Worm (Caenorhabditis elegans) whole organism, L4/young adult: ENCODE measurements around the gene K01A11.1.

Source experiments
- W03F9.2 ChIP-seq: fragments of 150-350 bp; optimal IDR thresholded peaks from 2 replicates; lab custom pipeline; 2014; ENCODE audit warnings: missing biosample characterization, missing genetic modification characterization
- dao-5 ChIP-seq: sonication (generic microtip); optimal IDR thresholded peaks from 2 replicates; lab custom pipeline; 2016; ENCODE audit warnings: missing genotype, missing genetic modification characterization, moderate library complexity, missing compliant biosample characterization
- him-1 ChIP-seq: sonication (generic microtip); optimal IDR thresholded peaks from 2 replicates; lab custom pipeline; 2016; ENCODE audit warnings: missing genotype, missing genetic modification reagents, missing genetic modification characterization, missing compliant biosample characterization

- TF ChIP-seq W03F9.2 (tag; lab: Kevin White, UChicago) (no peak), him-1 (tag; lab: Kevin White, UChicago) (no peak), dao-5 (tag; lab: Kevin White, UChicago) (no peak)
These were observed 37.1 kb upstream of the K01A11.1 start for ce11 chrIII:3468384-3468783.
